Fruit fly (Drosophila melanogaster): ENCODE measurements around the gene fal.

The fal gene

DNA sequence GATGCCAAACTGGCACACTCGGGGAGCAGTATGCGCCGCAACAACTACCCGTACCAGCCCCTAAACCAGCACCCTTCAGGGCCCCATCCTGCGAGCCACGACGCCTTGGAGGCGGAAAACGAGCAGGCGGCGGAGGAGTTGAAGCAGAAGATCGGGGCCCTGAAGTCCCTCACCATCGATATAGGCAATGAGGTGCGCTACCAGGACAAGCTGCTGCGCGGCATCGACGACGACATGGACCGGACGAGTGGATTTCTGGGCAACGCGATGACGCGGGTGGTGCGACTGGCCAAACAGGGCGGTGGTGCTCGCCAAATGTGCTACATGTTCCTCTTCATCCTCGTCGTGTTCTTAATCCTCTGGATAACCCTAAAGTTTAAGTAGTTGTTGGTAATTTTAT is 32.6 kb upstream of the fal start:
- TF ChIP-seq CG32121 (GFP tag; IDR thresholded peaks at IDR 0.05) (no peak), Ets98B (GFP tag; IDR thresholded peaks at IDR 0.05) (no peak), CG15710 (tag; optimal IDR thresholded peaks at IDR 0.05) (no peak), CG8301 (tag; optimal IDR thresholded peaks at IDR 0.05) (no peak), CG4496 (GFP tag; IDR thresholded peaks at IDR 0.05) (no peak), Pif1B (GFP tag; optimal IDR thresholded peaks at IDR 0.05) (no peak), EcR (GFP tag; optimal IDR thresholded peaks at IDR 0.05) (no peak), gl (tag; optimal IDR thresholded peaks at IDR 0.05) (no peak), CG17806 (tag; optimal IDR thresholded peaks at IDR 0.05) (no peak), CG9948 (tag; optimal IDR thresholded peaks at IDR 0.05) (no peak), CG14655 (GFP tag; optimal IDR thresholded peaks at IDR 0.05) (no peak), Snoo (tag; optimal IDR thresholded peaks at IDR 0.05) (no peak), CG34367 (tag; optimal IDR thresholded peaks at IDR 0.05) (no peak), D1 (tag; optimal IDR thresholded peaks at IDR 0.05) (no peak)

DNA sequence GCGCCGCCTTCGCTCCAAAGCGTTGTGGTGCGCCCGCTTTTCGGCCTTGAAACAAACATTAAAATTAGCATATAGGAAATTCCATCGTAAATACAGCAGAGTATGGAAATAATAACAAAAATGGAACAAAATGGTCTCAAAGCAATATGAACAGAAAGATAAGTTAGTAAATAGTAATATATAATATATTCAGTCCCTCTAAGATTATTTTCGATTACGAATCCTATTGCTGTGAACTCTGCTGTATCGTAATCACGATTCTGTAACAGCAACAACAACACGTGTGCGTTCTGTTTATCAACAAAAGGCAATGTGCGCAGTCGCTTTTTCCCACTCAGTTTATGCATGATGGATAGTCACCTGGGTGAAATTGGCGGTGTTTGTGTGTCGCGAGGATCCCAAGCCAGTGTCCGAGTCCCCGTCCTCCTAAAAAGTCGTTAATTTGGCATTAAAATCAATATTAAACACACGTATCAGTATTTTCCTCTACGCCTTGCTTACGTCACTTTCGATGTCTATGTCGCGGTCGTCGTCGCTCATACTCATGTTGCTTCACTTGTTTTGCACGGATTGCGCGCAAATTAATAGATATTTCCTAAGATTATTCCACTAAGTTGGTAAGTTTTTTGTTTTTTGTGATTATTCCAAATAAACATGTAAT is 30.8 kb upstream of the fal start, which contains the start of the genes CG42374 and Mettl5:
Gene CG42374 (plus strand): TSS at position 287 of the 661 bp plus-strand sequence.
Gene Mettl5 (plus strand): TSS at position 287 of the 661 bp plus-strand sequence.
- TF ChIP-seq fd96Ca (GFP tag; IDR thresholded peaks at IDR 0.05) (no peak), Ets98B (GFP tag; IDR thresholded peaks at IDR 0.05) (peak; percentile 46; the same call in 1 of the 2 replicates), gl (tag; optimal IDR thresholded peaks at IDR 0.05) (no peak), CG15710 (tag; optimal IDR thresholded peaks at IDR 0.05) (peak; percentile 33), CG8159 (tag; optimal IDR thresholded peaks at IDR 0.05) (peak; percentile 52), CG4496 (GFP tag; IDR thresholded peaks at IDR 0.05) (peak; percentile 49; the same call in 1 of the 3 replicates), Snoo (tag; optimal IDR thresholded peaks at IDR 0.05) (peak; percentile 35), CG34367 (tag; optimal IDR thresholded peaks at IDR 0.05) (no peak), CG14655 (GFP tag; optimal IDR thresholded peaks at IDR 0.05) (no peak), CG12605 (GFP tag; IDR thresholded peaks at IDR 0.05) (peak; percentile 65; the same call in 1 of the 2 replicates), D1 (tag; optimal IDR thresholded peaks at IDR 0.05) (no peak), Pif1A (GFP tag; optimal IDR thresholded peaks at IDR 0.05) (peak; percentile 30), CG32121 (GFP tag; IDR thresholded peaks at IDR 0.05) (no peak; the same call in 1 of the 2 replicates), Pif1B (GFP tag; optimal IDR thresholded peaks at IDR 0.05) (peak; percentile 27), CG10348 (GFP tag; IDR thresholded peaks at IDR 0.05) (no peak), CG9948 (tag; optimal IDR thresholded peaks at IDR 0.05) (peak; percentile 33), CG17806 (tag; optimal IDR thresholded peaks at IDR 0.05) (peak; percentile 34), CG8301 (tag; optimal IDR thresholded peaks at IDR 0.05) (peak; percentile 44)

DNA sequence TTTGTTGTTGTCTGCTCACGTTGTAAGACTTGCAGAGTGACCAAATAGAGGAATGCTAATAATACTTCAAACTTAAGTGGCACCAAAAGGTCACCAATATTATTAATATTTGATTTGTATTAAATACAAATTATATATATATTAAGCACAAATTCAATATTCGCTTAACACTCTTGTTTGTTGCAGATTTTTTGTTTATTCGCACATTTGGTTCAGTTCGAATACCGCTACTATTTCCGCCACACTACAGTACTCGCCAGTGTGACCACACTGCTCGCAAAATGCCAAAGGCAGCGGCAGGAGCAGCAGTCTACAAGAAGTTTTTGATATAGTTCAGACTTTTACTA is 30.2 kb upstream of the fal start, which contains the start of gene Max:
Gene Max (minus strand): TSS at position 44 of the 347 bp plus-strand sequence.
- TF ChIP-seq CG10348 (GFP tag; IDR thresholded peaks at IDR 0.05) (no peak), CG8159 (tag; optimal IDR thresholded peaks at IDR 0.05) (peak; percentile 69), D1 (tag; optimal IDR thresholded peaks at IDR 0.05) (no peak), CG34367 (tag; optimal IDR thresholded peaks at IDR 0.05) (peak; percentile 40), CG14655 (GFP tag; optimal IDR thresholded peaks at IDR 0.05) (peak; percentile 62), CG8301 (tag; optimal IDR thresholded peaks at IDR 0.05) (peak; percentile 46), CG12605 (GFP tag; IDR thresholded peaks at IDR 0.05) (peak; percentile 38; the same call in 1 of the 2 replicates), Pif1A (GFP tag; optimal IDR thresholded peaks at IDR 0.05) (peak; percentile 15), Pif1B (GFP tag; optimal IDR thresholded peaks at IDR 0.05) (peak; percentile 20), CG4496 (GFP tag; IDR thresholded peaks at IDR 0.05) (peak; percentile 85), gl (tag; optimal IDR thresholded peaks at IDR 0.05) (peak; percentile 7), CG9948 (tag; optimal IDR thresholded peaks at IDR 0.05) (peak; percentile 40), Snoo (tag; optimal IDR thresholded peaks at IDR 0.05) (peak; percentile 2), fd96Ca (GFP tag; IDR thresholded peaks at IDR 0.05) (peak; percentile 48; the same call in 1 of the 3 replicates), rn (GFP tag; IDR thresholded peaks at IDR 0.05) (no peak), EcR (GFP tag; optimal IDR thresholded peaks at IDR 0.05) (peak; percentile 24), CG13204 (GFP tag; optimal IDR thresholded peaks at IDR 0.05) (no peak), Ets98B (GFP tag; IDR thresholded peaks at IDR 0.05) (peak; percentile 72), CG15710 (tag; optimal IDR thresholded peaks at IDR 0.05) (peak; percentile 64), CG17806 (tag; optimal IDR thresholded peaks at IDR 0.05) (peak; percentile 54), CG32121 (GFP tag; IDR thresholded peaks at IDR 0.05) (peak; percentile 68; the same call in 1 of the 2 replicates)

DNA sequence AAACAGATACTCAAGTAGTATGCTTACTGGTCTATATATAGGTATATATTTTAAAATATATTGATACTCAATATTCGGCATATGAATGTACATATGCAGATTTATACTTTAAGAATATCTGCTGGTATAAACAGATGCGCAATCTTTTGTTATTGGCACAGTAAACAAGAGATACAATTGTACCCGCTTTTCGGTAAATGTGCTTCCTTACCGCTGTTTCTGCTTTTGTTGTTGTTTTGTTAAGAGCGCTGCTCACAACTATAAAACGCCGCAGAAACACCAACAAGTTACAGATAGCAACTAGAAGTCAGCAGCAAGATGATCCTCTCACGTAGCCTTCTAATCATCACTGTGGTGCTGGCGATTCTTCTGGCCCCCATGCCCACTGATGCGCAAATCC is 28.6 kb upstream of the fal start, which contains the start of gene CG45081:
Gene CG45081 (plus strand): TSS at position 301 of the 400 bp plus-strand sequence.
- TF ChIP-seq Ets98B (GFP tag; IDR thresholded peaks at IDR 0.05) (no peak), CG8301 (tag; optimal IDR thresholded peaks at IDR 0.05) (no peak)

DNA sequence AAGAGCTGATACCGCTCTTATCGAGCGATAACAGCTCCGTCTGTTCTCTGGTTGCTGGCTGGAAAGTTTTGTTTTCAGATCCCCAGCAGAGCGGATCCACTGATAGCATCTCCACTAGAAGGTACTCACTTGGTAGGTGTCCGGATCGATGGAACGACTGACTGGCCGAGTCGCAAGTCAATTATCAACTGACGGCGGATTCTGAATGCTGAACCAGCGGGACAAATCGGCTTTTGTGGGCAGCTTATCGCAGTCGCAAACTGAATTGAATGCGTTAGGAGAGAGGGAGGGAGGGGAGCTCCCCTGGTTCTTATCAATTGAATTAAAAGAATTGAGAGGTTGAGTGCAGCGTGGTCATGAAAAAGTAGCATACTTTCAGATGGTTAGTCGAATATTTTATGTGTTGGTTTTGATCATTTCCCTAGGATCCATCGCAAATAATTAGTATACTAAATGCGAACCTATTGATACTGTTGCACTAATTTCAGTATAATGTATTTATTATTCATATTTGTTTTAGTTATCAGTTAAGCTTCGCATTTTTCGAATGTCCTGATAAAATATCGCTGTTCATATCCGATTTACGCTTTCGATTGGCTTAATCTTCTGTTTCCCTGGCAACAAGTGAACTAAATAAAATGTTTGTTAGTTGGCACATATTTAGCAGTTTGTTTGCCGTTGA is 25.5 kb upstream of the fal start, which contains the start of the genes Aldh7A1 and CG14085:
Gene Aldh7A1 (minus strand): TSS at position 194 of the 682 bp plus-strand sequence.
Gene CG14085 (plus strand): TSS at position 632 of the 682 bp plus-strand sequence.
- TF ChIP-seq CG13204 (GFP tag; optimal IDR thresholded peaks at IDR 0.05) (peak; percentile 64), D1 (tag; optimal IDR thresholded peaks at IDR 0.05) (no peak), Ets98B (GFP tag; IDR thresholded peaks at IDR 0.05) (peak; percentile 41; the same call in 1 of the 2 replicates), EcR (GFP tag; optimal IDR thresholded peaks at IDR 0.05) (no peak), fd96Ca (GFP tag; IDR thresholded peaks at IDR 0.05) (0 out of 3 replicates have a peak, but pooled peaks have one; percentile 35), rn (GFP tag; IDR thresholded peaks at IDR 0.05) (no peak)

Measured in whole organism, pupa.